Fruit fly (Drosophila melanogaster): ENCODE measurements around the gene koko.

The koko gene

DNA sequence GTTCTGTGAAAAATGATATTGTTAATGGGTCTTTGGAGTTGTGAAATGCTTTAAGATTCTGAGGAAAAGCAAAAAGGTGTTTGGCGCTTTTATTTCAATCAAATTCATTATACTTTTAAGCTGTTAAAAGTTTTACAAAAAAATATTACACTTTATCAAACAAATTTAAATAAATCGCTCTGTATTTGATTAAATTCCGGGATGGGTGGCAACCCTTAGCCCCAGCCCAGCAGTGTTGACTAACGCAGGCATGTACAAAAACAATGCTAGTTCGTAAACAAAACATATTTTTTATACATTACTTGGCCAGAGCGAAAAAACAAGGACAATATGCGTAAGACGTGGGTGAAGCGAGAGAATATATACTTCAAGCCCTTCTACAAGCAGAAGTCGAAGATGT, 1.9 kb downstream of the koko start, which contains the start of gene CG7685 (continued):
- TF ChIP-seq CG2202 (tag; optimal IDR thresholded peaks at IDR 0.05) = peak; percentile 17
- TF ChIP-seq CG12942 (GFP tag; optimal IDR thresholded peaks at IDR 0.05) = peak; percentile 43
- peak; percentile 69 for TF ChIP-seq Nf-YC (tag; optimal IDR thresholded peaks at IDR 0.05)
- peak; percentile 57 for TF ChIP-seq CG18011 (GFP tag; optimal IDR thresholded peaks at IDR 0.05)
- TF ChIP-seq CG12104 (GFP tag; optimal IDR thresholded peaks at IDR 0.05) = peak; percentile 57
- TF ChIP-seq HLH54F (GFP tag; optimal IDR thresholded peaks at IDR 0.05) = peak; percentile 75
- peak; percentile 45 for TF ChIP-seq gcm2 (GFP tag; optimal IDR thresholded peaks at IDR 0.05)
- peak; percentile 49 for TF ChIP-seq Dip3 (GFP tag; optimal IDR thresholded peaks at IDR 0.05)
- TF ChIP-seq so (GFP tag; IDR thresholded peaks at IDR 0.05) = no peak
- peak; percentile 64 for TF ChIP-seq chn (GFP tag; optimal IDR thresholded peaks at IDR 0.05)
- TF ChIP-seq CG10565 (GFP tag; optimal IDR thresholded peaks at IDR 0.05) = no peak
- TF ChIP-seq sug (tag; optimal IDR thresholded peaks at IDR 0.05) = peak; percentile 65
- TF ChIP-seq nerfin-2 (GFP tag; IDR thresholded peaks at IDR 0.05; ENCODE audit: partially characterized antibody) = no peak
- peak; percentile 57 for TF ChIP-seq MESR4 (GFP tag; optimal IDR thresholded peaks at IDR 0.05)
- no peak for TF ChIP-seq p53 (GFP tag; optimal IDR thresholded peaks at IDR 0.05)
- TF ChIP-seq stc (GFP tag; IDR thresholded peaks at IDR 0.05) = peak; percentile 8; the same call in 1 of the 2 replicates
- TF ChIP-seq Atf3 (GFP tag; optimal IDR thresholded peaks at IDR 0.05) = peak; percentile 4
- no peak for TF ChIP-seq br (optimal IDR thresholded peaks at IDR 0.05)
- TF ChIP-seq Adf1 (GFP tag; IDR thresholded peaks at IDR 0.05) = no peak
- TF ChIP-seq CG13894 (tag; optimal IDR thresholded peaks at IDR 0.05) = peak; percentile 67
- TF ChIP-seq CG11695 (GFP tag; IDR thresholded peaks at IDR 0.05) = 0 out of 3 replicates have a peak, but pooled peaks have one; percentile 8
- peak; percentile 72 for TF ChIP-seq Fer3 (tag; optimal IDR thresholded peaks at IDR 0.05)
- peak; percentile 59 for TF ChIP-seq CG17829 (tag; optimal IDR thresholded peaks at IDR 0.05)
- TF ChIP-seq tx (GFP tag; optimal IDR thresholded peaks at IDR 0.05) = peak; percentile 51
- TF ChIP-seq Lhr (GFP tag; optimal IDR thresholded peaks at IDR 0.05) = peak; percentile 19
- TF ChIP-seq disco-r (GFP tag; optimal IDR thresholded peaks at IDR 0.05) = no peak
- TF ChIP-seq CG18764 (GFP tag; optimal IDR thresholded peaks at IDR 0.05) = peak; percentile 52
- peak; percentile 89 for TF ChIP-seq Ets65A (GFP tag)
- peak; percentile 65 to 66 for TF ChIP-seq dpn (GFP tag; optimal IDR thresholded peaks at IDR 0.05)
- TF ChIP-seq H2.0 (GFP tag; IDR thresholded peaks at IDR 0.05) = 0 out of 2 replicates have a peak, but pooled peaks have one; percentile 46
- peak; percentile 8 for TF ChIP-seq CG17912 (GFP tag; optimal IDR thresholded peaks at IDR 0.05)
- TF ChIP-seq prd (optimal IDR thresholded peaks at IDR 0.05) = no peak
- TF ChIP-seq prd (GFP tag; IDR thresholded peaks at IDR 0.05) = peak; percentile 50; the same call in 2 of the 3 replicates
- no peak for TF ChIP-seq wek (GFP tag; optimal IDR thresholded peaks at IDR 0.05)
- TF ChIP-seq MBD-R2 (GFP tag; IDR thresholded peaks at IDR 0.05) = peak; percentile 92
- no peak for TF ChIP-seq CG7963 (GFP tag; IDR thresholded peaks at IDR 0.05; ENCODE audit: partially characterized antibody)
- peak; percentile 47 for TF ChIP-seq CG14441 (GFP tag; IDR thresholded peaks at IDR 0.05)
- peak; percentile 49; the same call in 1 of the 2 replicates for TF ChIP-seq CG6689 (GFP tag; IDR thresholded peaks at IDR 0.05)
- peak; percentile 38; the same call in 1 of the 2 replicates for TF ChIP-seq CG5953 (GFP tag; IDR thresholded peaks at IDR 0.05)
- TF ChIP-seq CG8359 (GFP tag; optimal IDR thresholded peaks at IDR 0.05; ENCODE audit: borderline replicate concordance) = no peak
- TF ChIP-seq Doc2 (GFP tag; IDR thresholded peaks at IDR 0.05) = no peak
- TF ChIP-seq croc (GFP tag; conservative IDR thresholded peaks at IDR 0.05) = no peak
- TF ChIP-seq CG9932 (GFP tag; IDR thresholded peaks at IDR 0.05) = peak; percentile 85
- no peak for TF ChIP-seq Oaz (GFP tag; IDR thresholded peaks at IDR 0.05)
- peak; percentile 54 for TF ChIP-seq CG10147 (GFP tag; optimal IDR thresholded peaks at IDR 0.05)
- TF ChIP-seq CG17328 (GFP tag; IDR thresholded peaks at IDR 0.05) = peak; percentile 52
- no peak for TF ChIP-seq CG15479 (GFP tag; optimal IDR thresholded peaks at IDR 0.05)
- peak; percentile 70 for TF ChIP-seq CG11504 (tag; optimal IDR thresholded peaks at IDR 0.05)
- TF ChIP-seq Sox102F (GFP tag; optimal IDR thresholded peaks at IDR 0.05) = peak; percentile 51
- TF ChIP-seq CG3281 (GFP tag; optimal IDR thresholded peaks at IDR 0.05) = peak; percentile 77
- TF ChIP-seq Hr39 (optimal IDR thresholded peaks at IDR 0.05) = no peak
- TF ChIP-seq BEAF-32 (GFP tag; optimal IDR thresholded peaks at IDR 0.05) = peak; percentile 37
